Fruit fly (Drosophila melanogaster) Kc167 (cell line): ENCODE results near the gene CG34283.

Experiments
- Myc ChIP-seq: fragments of >200 bp; optimal IDR thresholded peaks from 2 replicates; lab custom pipeline; 2017; ENCODE audit warnings: missing external identifiers
- Sin3A ChIP-seq: fragments of >200 bp; optimal IDR thresholded peaks from 2 replicates; lab custom pipeline; 2018; ENCODE audit warnings: missing external identifiers
- h ChIP-seq: fragments of >200 bp; optimal IDR thresholded peaks from 3 replicates; lab custom pipeline; 2018; ENCODE audit warnings: missing external identifiers
- insv ChIP-seq: fragments of >200 bp; optimal IDR thresholded peaks from 3 replicates; lab custom pipeline; 2018; ENCODE audit warnings: missing external identifiers
- psq ChIP-seq: fragments of >200 bp; optimal IDR thresholded peaks from 2 replicates; lab custom pipeline; 2017; ENCODE audit warnings: missing external identifiers
- ttk ChIP-seq: sonication (Bioruptor generic); optimal IDR thresholded peaks from 2 replicates; lab custom pipeline; 2017; ENCODE audit warnings: missing external identifiers

Gene CG34283

DNA sequence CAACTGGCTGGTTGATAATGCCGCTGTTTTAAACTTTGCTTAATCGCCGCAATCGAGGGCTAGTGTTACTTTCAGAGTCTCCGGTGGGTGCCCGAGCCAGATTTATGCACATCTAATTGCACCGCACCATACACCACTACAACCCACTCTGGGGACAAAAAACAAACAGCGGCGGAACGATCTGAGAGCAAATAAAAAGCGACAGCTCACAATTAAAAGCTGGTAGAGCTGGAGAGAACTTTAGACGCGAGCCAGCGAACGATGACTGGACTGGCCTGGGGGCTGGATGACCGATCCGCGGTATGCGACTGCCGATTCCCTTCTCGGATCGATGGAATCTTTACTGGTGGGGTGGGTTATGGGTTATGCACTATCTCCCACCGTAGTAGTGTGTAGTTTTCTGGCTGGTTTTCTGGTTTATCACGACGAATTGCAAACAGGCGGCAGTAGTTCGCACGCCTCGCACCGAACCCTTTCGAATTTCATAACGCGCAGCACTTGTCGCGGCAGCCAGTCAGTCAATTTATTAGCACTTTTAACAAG is 17.1 kb upstream of the CG34283 start:
- TF ChIP-seq h (no peak), insv (lab: Kevin White, UChicago) (no peak), psq (lab: Kevin White, UChicago) (no peak)

DNA sequence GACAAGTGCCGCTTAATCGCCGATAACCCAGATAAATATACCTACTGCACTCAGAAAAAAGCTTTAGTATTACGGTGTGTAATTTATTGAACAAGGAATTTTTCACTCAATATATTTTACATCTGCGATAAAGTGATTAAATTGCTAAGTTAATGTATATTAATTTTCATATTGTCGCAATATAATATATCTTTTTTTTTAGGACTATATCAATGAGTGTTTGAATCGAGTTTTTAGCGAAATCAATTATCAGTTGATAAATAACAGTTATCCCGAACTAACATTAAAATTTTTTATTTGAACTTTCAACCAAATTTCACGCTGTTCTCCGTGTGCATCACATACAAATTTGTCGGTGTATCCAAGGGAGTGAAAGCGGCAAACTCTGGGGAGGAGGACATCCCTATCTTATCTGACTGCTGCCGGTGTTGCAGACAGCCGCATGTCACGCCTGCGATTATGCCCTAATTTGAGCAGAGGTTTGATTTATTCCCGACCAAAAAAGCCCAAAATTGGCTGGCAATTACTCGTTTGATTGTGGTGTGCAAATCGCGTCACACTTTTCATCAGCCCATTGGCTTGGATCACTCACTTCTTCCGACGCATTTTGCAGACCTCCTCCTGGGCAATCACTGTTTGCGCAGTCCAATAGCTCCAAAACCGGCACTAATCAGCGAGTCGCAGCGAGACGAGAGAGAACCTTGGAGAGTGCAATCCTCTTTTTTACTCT is 16.5 kb upstream of the CG34283 start:
- TF ChIP-seq insv (lab: Kevin White, UChicago) (no peak), Myc (lab: Kevin White, UChicago) (no peak), psq (lab: Kevin White, UChicago) (no peak), Sin3A (lab: Kevin White, UChicago) (no peak), h (no peak), ttk (no peak)

DNA sequence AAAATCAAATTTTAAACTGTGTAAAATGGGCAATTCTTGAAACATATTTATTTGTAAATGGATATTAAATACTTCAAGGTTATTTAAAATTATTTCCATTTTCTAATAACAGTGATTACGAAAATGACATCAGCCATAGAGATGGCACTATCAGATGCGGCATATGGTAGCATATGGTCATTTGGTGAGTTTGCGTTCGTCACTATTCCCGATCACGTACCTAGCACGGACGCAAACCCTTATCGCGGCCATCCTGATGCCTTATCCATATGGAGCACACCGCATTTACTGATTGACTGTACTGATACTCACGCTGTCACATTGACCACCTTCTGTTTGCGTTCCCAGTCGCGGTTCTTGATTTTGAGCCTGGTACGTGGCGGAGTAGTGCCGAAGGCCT is 15.7 kb upstream of the CG34283 start:
- TF ChIP-seq ttk = no peak
- TF ChIP-seq psq (lab: Kevin White, UChicago) = no peak
- TF ChIP-seq h = no peak
- no peak for TF ChIP-seq Sin3A (lab: Kevin White, UChicago)
- no peak for TF ChIP-seq Myc (lab: Kevin White, UChicago)
- no peak for TF ChIP-seq insv (lab: Kevin White, UChicago)

DNA sequence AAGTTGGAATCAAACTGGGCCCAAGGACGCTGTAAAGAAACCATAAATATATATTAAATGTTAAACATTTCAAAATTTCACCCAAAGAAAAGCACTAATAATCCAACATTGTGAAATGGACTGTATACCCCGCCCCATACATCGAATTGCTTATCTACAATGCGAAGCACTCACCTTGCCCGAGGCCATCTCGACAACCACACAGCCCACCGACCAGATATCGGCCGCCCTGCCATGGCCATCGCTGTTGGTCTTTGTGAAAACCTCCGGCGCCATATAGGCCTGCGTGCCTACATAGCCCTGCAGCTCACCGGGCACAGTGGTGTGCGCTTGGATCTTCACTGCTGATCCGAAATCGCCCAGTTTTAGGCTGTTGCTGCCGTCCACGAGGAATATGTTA is 11.2 kb upstream of the CG34283 start:
- TF ChIP-seq Myc (lab: Kevin White, UChicago) (no peak), h (no peak), ttk (no peak), psq (lab: Kevin White, UChicago) (no peak), Sin3A (lab: Kevin White, UChicago) (no peak), insv (lab: Kevin White, UChicago) (no peak)

DNA sequence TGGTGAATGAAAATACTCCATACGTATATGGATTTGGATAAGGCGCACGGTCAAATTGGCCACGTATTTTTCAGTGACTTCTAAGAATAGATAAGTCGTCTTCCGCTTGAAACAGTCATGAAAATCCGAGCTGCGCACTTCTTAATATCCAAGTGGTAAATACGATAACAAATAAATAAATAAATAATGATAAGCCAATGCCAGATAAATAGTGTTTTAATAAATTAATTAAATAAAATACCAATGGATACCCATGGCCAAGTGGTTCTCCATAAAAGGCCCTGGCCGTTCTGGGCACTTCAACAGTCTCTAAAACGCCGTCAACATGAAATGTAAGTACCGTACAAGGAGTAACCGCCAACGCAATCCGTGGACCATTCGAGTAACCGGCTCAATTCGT is 10.0 kb upstream of the CG34283 start, which contains the start of gene CG14302:
Gene CG14302, plus strand, starts transcription at position 301 of the 400 bp plus-strand sequence.
- no peak for TF ChIP-seq Sin3A (lab: Kevin White, UChicago)
- TF ChIP-seq Myc (lab: Kevin White, UChicago) = no peak
- TF ChIP-seq h = no peak
- no peak for TF ChIP-seq ttk
- no peak for TF ChIP-seq insv (lab: Kevin White, UChicago)
- no peak for TF ChIP-seq psq (lab: Kevin White, UChicago)

DNA sequence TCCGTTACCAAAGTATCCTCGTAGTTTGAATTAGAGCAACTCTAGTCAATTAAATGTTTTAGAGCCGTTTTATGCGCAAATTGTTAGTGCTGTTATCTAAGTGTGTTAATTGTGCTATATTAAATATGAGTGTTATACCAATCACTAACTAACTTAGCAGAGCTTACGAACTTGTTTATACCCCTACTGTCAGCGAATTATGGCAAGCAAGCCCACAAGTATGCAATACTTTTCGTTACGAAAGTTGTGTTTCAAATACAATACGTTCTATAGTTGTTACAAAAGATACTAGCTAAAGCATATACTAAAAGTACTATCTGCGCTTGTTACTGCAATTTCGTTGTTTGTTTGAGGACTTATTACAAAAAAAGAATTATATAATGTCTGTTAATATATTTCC is 8.9 kb upstream of the CG34283 start:
- TF ChIP-seq insv (lab: Kevin White, UChicago) = no peak
- TF ChIP-seq psq (lab: Kevin White, UChicago) = no peak
- TF ChIP-seq ttk = no peak

DNA sequence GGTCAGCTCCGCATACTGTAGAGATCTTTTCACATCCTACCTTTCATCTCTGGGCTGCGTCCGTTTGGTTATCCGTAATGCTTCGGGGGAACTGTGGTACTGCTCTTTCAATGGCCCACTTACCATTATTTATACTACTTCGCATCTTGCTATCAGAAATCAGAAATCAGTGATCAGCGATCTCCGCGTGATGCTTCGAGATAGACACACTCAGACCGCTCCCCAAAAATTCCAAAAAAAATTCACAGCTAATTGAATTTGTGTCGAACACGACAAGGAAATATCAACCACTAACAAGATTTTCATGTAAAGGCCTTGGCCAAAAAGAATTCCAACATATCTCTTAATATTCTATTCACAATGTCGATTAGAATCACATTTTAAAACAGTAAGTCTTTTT is 6.0 kb upstream of the CG34283 start, which contains the start of gene CG7715:
Gene CG7715, minus strand, starts transcription at position 101 of the 400 bp plus-strand sequence.
- TF ChIP-seq ttk = no peak

DNA sequence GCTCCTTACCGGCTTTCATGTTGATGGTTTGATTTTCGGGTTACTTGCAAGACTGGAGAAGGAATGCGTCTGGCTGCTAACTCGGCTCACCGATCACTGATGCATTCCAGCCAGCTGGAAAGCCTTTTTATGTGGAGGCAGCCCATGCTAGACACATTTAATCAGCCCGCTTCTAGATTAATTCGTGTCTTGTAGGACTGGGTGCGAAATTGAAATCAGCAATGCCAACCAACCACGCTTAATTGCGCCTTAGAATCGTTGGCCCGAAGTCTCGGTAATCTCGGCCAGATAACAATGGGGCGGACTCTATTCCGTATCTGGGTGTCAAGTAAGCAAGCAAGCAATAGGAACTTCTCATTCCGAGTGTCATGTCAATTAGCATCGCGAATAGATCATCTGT is 3.9 kb upstream of the CG34283 start, which contains the start of gene CG7714:
Gene CG7714, minus strand, starts transcription at position 101 of the 400 bp plus-strand sequence.
- no peak for TF ChIP-seq h

DNA sequence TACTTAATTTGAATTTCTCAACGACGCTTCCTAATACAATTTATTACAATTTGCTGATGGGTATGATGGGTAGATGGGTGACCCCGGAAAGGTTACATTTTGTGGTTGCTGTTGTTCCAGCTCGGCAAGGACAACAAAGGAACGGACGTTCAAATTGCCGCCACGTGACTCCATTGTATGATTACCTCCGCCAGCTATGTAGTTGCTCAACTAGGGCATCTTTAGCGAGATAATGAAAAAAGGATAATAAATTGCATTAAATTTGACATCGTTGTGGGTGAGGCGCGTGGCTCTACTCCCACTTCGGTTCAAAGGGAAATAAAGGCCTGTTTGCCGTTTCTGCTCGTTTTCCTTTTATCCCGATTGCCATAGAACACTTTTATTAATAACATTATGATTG is 1.0 kb downstream of the CG34283 start:
- TF ChIP-seq Myc (lab: Kevin White, UChicago) (no peak), psq (lab: Kevin White, UChicago) (no peak), Sin3A (lab: Kevin White, UChicago) (no peak), insv (lab: Kevin White, UChicago) (no peak), ttk (no peak), h (no peak)

DNA sequence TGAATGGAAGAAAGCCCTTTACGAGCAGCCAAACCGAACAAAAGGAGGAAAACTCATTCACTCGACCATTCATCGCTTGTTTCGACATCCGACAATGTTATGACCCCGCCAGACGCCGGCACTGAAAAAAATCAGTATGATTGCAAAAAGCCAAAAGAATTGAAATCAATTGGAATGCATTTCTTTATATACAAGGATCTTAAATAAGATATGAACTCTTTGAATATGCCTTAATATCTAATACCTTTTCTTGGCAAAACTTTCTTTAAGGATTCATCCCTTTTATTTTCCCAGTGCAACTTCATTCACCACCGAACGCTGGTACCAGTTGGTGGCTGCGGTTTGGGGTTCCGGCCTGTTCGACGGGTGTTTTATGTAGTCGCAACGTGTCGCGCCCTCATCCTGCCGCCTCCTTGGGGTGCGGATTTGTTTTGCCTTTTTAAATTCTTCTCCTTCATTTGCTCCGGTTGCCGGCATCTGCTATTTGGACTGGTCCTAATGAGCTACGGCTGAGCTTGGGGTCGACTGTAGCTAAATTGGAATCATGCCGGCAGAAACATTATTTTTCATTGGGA is 2.5 kb downstream of the CG34283 start:
- TF ChIP-seq ttk = no peak
- TF ChIP-seq insv (lab: Kevin White, UChicago) = no peak
- TF ChIP-seq h = no peak
- TF ChIP-seq Myc (lab: Kevin White, UChicago) = no peak
- TF ChIP-seq Sin3A (lab: Kevin White, UChicago) = no peak
- TF ChIP-seq psq (lab: Kevin White, UChicago) = no peak

DNA sequence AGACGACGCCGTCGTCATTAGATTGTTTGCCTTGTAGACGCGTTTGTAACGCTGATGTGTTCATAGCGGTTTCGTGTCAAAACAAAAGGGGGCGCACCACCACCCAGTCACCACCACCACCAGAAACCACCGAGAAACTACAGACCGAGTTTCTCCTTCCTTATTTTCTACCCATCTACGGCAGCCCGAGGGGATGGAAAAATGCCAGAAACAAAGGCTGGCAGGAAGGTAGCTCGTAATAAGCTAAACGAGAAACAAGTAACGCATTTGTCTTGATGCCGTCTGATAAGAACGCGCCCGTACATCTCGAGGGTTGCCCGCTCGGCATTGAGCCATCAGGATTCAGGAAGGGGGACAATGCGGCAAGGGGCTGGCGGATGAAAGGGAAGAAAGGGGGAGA is 14.9 kb downstream of the CG34283 start:
- TF ChIP-seq insv (lab: Kevin White, UChicago) = no peak
- TF ChIP-seq Myc (lab: Kevin White, UChicago) = no peak

DNA sequence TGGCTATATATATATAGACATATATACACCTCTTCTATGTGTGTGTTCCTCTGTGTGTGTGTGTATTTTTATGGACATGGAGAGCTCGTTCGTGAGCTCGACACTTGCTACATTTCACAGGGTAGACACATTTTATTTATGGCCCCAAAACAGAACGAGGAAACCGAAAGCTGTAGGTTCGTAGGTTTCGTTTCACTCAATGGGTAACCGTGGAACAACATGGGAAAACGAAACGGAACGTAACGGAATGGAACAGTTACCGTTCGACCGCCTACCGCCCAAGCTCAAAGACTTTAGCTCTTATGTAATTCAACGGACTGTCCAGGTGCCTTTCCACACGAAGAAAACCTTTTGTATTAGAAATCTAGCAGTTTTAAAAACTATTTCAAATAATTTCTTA is 16.1 kb downstream of the CG34283 start:
- no peak for TF ChIP-seq h
- no peak for TF ChIP-seq Sin3A (lab: Kevin White, UChicago)
- TF ChIP-seq insv (lab: Kevin White, UChicago) = no peak
- TF ChIP-seq ttk = no peak
- TF ChIP-seq psq (lab: Kevin White, UChicago) = no peak
- no peak for TF ChIP-seq Myc (lab: Kevin White, UChicago)

DNA sequence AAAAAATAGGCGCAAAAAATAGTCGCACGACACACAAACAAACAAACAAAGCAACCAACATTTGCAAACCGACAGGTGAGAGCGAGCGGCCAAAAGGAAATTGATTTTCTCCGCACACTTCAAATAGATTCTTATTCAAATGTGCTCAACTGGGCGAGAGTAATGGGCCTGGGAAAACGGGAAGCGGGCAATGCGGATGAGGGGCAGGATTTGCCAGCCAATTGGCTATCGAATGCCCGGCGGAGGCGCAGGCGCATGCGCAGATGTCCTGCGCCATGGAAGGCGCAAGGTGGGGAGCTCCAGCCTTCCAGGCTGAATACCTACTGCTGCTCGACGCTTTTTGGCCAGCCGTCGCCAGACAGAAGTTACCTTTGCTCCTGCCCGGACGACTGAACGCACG is 17.2 kb downstream of the CG34283 start, which contains the start of the genes ChAT and VAChT:
Gene ChAT, plus strand, starts transcription at position 352 of the 400 bp plus-strand sequence.
Gene VAChT, plus strand, starts transcription at position 352 of the 400 bp plus-strand sequence.
- no peak for TF ChIP-seq insv (lab: Kevin White, UChicago)
- TF ChIP-seq Sin3A (lab: Kevin White, UChicago) = no peak
- TF ChIP-seq h = no peak
